Fruit fly (Drosophila melanogaster): ENCODE data around the gene Npc2h.

Gene Npc2h

dm6 chr3R:30709270-30709669, 36.8 kb downstream of the Npc2h start (continued):
- 0 out of 3 replicates have a peak, but pooled peaks have one; percentile 27 for TF ChIP-seq CG11456 (GFP tag; IDR thresholded peaks at IDR 0.05)
- peak; percentile 15; the same call in 1 of the 2 replicates for TF ChIP-seq ssp (GFP tag; IDR thresholded peaks at IDR 0.05)
- no peak for TF ChIP-seq z (GFP tag; IDR thresholded peaks at IDR 0.05)
- TF ChIP-seq ab (GFP tag; optimal IDR thresholded peaks at IDR 0.05) = no peak
- TF ChIP-seq ATbp (GFP tag; optimal IDR thresholded peaks at IDR 0.05) = no peak
- no peak for TF ChIP-seq danr (GFP tag; IDR thresholded peaks at IDR 0.05)
- no peak for TF ChIP-seq HmgZ (tag; optimal IDR thresholded peaks at IDR 0.05)
- no peak for TF ChIP-seq tll (GFP tag; optimal IDR thresholded peaks at IDR 0.05)
- TF ChIP-seq CG10267 (tag; optimal IDR thresholded peaks at IDR 0.05) = no peak
- no peak for TF ChIP-seq unpg (GFP tag; optimal IDR thresholded peaks at IDR 0.05)
- peak; percentile 77 for TF ChIP-seq Ets65A (GFP tag)
- no peak for TF ChIP-seq exex (tag; optimal IDR thresholded peaks at IDR 0.05)
- no peak for TF ChIP-seq ac (GFP tag; optimal IDR thresholded peaks at IDR 0.05)
- TF ChIP-seq sisA (GFP tag; IDR thresholded peaks at IDR 0.05) = peak; percentile 50
- 0 out of 3 replicates have a peak, but pooled peaks have one; percentile 25 for TF ChIP-seq CG11695 (GFP tag; IDR thresholded peaks at IDR 0.05)
- TF ChIP-seq toy (GFP tag; IDR thresholded peaks at IDR 0.05) = no peak
- no peak for TF ChIP-seq CG6765 (GFP tag; optimal IDR thresholded peaks at IDR 0.05)
- no peak for TF ChIP-seq jumu (GFP tag; optimal IDR thresholded peaks at IDR 0.05)
- TF ChIP-seq chinmo (GFP tag; IDR thresholded peaks at IDR 0.05; ENCODE audit: partially characterized antibody) = no peak
- no peak for TF ChIP-seq Doc3 (GFP tag; IDR thresholded peaks at IDR 0.05; ENCODE audit: partially characterized antibody)
- no peak for TF ChIP-seq Hey (tag; optimal IDR thresholded peaks at IDR 0.05)
- peak; percentile 65 for TF ChIP-seq CG18599 (GFP tag; optimal IDR thresholded peaks at IDR 0.05)
- no peak for TF ChIP-seq sima (GFP tag; optimal IDR thresholded peaks at IDR 0.05)
- TF ChIP-seq CG8290 (GFP tag; optimal IDR thresholded peaks at IDR 0.05) = no peak
- TF ChIP-seq CG8290 (tag; optimal IDR thresholded peaks at IDR 0.05) = peak in 1 of 2 experiments; percentile 21
- TF ChIP-seq corto (GFP tag; optimal IDR thresholded peaks at IDR 0.05) = no peak
- TF ChIP-seq ato (GFP tag; IDR thresholded peaks at IDR 0.05; ENCODE audit: partially characterized antibody) = no peak
- peak; percentile 32; the same call in 1 of the 3 replicates for TF ChIP-seq CG2889 (GFP tag; IDR thresholded peaks at IDR 0.05)
- no peak for TF ChIP-seq CG4328 (GFP tag; optimal IDR thresholded peaks at IDR 0.05)
- TF ChIP-seq salm (tag; optimal IDR thresholded peaks at IDR 0.05) = no peak
- TF ChIP-seq sens (GFP tag) = peak; percentile 74
- TF ChIP-seq Fer1 (GFP tag; optimal IDR thresholded peaks at IDR 0.05) = no peak
- no peak for TF ChIP-seq Xbp1 (GFP tag; optimal IDR thresholded peaks at IDR 0.05)
- no peak for TF ChIP-seq Camta (GFP tag; optimal IDR thresholded peaks at IDR 0.05)
- TF ChIP-seq CG8765 (GFP tag; IDR thresholded peaks at IDR 0.05) = 0 out of 2 replicates have a peak, but pooled peaks have one; percentile 26
- TF ChIP-seq CG15601 (tag; optimal IDR thresholded peaks at IDR 0.05) = no peak
- peak; percentile 31 for TF ChIP-seq Sox102F (GFP tag; optimal IDR thresholded peaks at IDR 0.05)
- no peak for TF ChIP-seq dmrt11E (tag; optimal IDR thresholded peaks at IDR 0.05)
- peak; percentile 52 for TF ChIP-seq slbo (GFP tag; IDR thresholded peaks at IDR 0.05)
- no peak for TF ChIP-seq ftz-f1 (GFP tag; optimal IDR thresholded peaks at IDR 0.05)
- TF ChIP-seq CG12071 (GFP tag; optimal IDR thresholded peaks at IDR 0.05) = no peak
- no peak for TF ChIP-seq pho (GFP tag; optimal IDR thresholded peaks at IDR 0.05)
- TF ChIP-seq Nf-YC (tag; optimal IDR thresholded peaks at IDR 0.05) = no peak
- no peak for TF ChIP-seq kay (GFP tag; optimal IDR thresholded peaks at IDR 0.05)
- TF ChIP-seq dpn (GFP tag; optimal IDR thresholded peaks at IDR 0.05) = no peak
- no peak for TF ChIP-seq CG12942 (GFP tag; optimal IDR thresholded peaks at IDR 0.05)
- TF ChIP-seq CG10979 (tag; optimal IDR thresholded peaks at IDR 0.05) = no peak
- no peak for TF ChIP-seq CG8388 (GFP tag; optimal IDR thresholded peaks at IDR 0.05)
- no peak for TF ChIP-seq CG10147 (GFP tag; optimal IDR thresholded peaks at IDR 0.05)
- TF ChIP-seq CG2202 (tag; optimal IDR thresholded peaks at IDR 0.05) = no peak
- TF ChIP-seq oc (tag; optimal IDR thresholded peaks at IDR 0.05) = no peak

All from whole organism, embryonic.